Worm (Caenorhabditis elegans): ENCODE results near the gene nspb-1.

ce11 chrIV:6601213-6601724 lies 10.4 kb upstream of the nspb-1 start, which contains the start of gene sup-36:
- TF ChIP-seq flt-1 (GFP tag; IDR thresholded peaks at IDR 0.05), result no peak
- TF ChIP-seq tbx-37 (GFP tag; conservative IDR thresholded peaks at IDR 0.05), result no peak
- TF ChIP-seq B0310.2 (tag; optimal IDR thresholded peaks at IDR 0.05), result no peak
- no peak for TF ChIP-seq tra-4 (tag; optimal IDR thresholded peaks at IDR 0.05)
- TF ChIP-seq ama-1 (optimal IDR thresholded peaks at IDR 0.05), result no peak
- TF ChIP-seq scrt-1 (GFP tag; IDR thresholded peaks at IDR 0.05), result no peak
- no peak for TF ChIP-seq hmbx-1 (tag; optimal IDR thresholded peaks at IDR 0.05)
- TF ChIP-seq ceh-36 (tag; optimal IDR thresholded peaks at IDR 0.05), result no peak
- TF ChIP-seq ceh-13 (GFP tag; optimal IDR thresholded peaks at IDR 0.05), result no peak
- TF ChIP-seq aly-1 (tag; optimal IDR thresholded peaks at IDR 0.05), result no peak
- no peak for TF ChIP-seq sea-1 (GFP tag; conservative IDR thresholded peaks at IDR 0.05)
- no peak for TF ChIP-seq pes-1 (GFP tag; IDR thresholded peaks at IDR 0.05)

Measured in whole organism, early embryonic.